Worm (Caenorhabditis elegans): ENCODE data around the gene csn-3.
"Not testable (repeated sequence)": the region's sequence is repeated elsewhere in the genome, so short reads cannot be mapped to it uniquely, and the experiment has no call there.

Gene csn-3

ce11 chrIV:210591-210990 is 16.0 kb downstream of the csn-3 start (continued):
- TF ChIP-seq ces-1 (GFP tag; optimal IDR thresholded peaks at IDR 0.05) (no peak), nhr-19 (GFP tag; conservative IDR thresholded peaks at IDR 0.05) (no peak; the same call in 1 of the 2 replicates), zag-1 (tag; optimal IDR thresholded peaks at IDR 0.05) (no peak), nhr-76 (tag; optimal IDR thresholded peaks at IDR 0.05) (no peak), ztf-11 (tag; optimal IDR thresholded peaks at IDR 0.05) (no peak), rnt-1 (tag; optimal IDR thresholded peaks at IDR 0.05) (no peak), snu-23 (GFP tag; optimal IDR thresholded peaks at IDR 0.05) (peak; percentile 57), unc-98 (GFP tag; IDR thresholded peaks at IDR 0.05) (no peak), ceh-90 (tag; optimal IDR thresholded peaks at IDR 0.05) (no peak), ets-5 (GFP tag; IDR thresholded peaks at IDR 0.05) (no peak), pag-3 (tag; optimal IDR thresholded peaks at IDR 0.05; ENCODE audit: borderline replicate concordance, insufficient read depth) (no peak), grh-1 (GFP tag; IDR thresholded peaks at IDR 0.05) (no peak), pax-3 (tag; optimal IDR thresholded peaks at IDR 0.05) (no peak), elt-2 (tag; optimal IDR thresholded peaks at IDR 0.05) (peak; percentile 79), lir-3 (tag; optimal IDR thresholded peaks at IDR 0.05; ENCODE audit: poor library complexity) (no peak), sox-4 (tag; optimal IDR thresholded peaks at IDR 0.05) (no peak), tlp-1 (tag; optimal IDR thresholded peaks at IDR 0.05) (no peak), ceh-88 (GFP tag; IDR thresholded peaks at IDR 0.05) (no peak), lsy-2 (tag; optimal IDR thresholded peaks at IDR 0.05) (peak; percentile 35 to 38), Y116A8C.19 (tag; optimal IDR thresholded peaks at IDR 0.05; ENCODE audit: borderline replicate concordance) (no peak), C04F5.9 (tag; optimal IDR thresholded peaks at IDR 0.05) (no peak), blmp-1 (tag; optimal IDR thresholded peaks at IDR 0.05) (peak; percentile 14), nhr-90 (tag; optimal IDR thresholded peaks at IDR 0.05; ENCODE audit: poor library complexity) (peak; percentile 75), fkh-4 (tag; optimal IDR thresholded peaks at IDR 0.05; ENCODE audit: borderline replicate concordance) (no peak), nhr-84 (tag; optimal IDR thresholded peaks at IDR 0.05) (no peak), F16B12.6 (tag; optimal IDR thresholded peaks at IDR 0.05) (no peak), nhr-20 (tag; optimal IDR thresholded peaks at IDR 0.05) (peak; percentile 50), ama-1 (optimal IDR thresholded peaks at IDR 0.05) (no peak), fkh-10 (GFP tag; optimal IDR thresholded peaks at IDR 0.05) (no peak), aly-2 (tag; optimal IDR thresholded peaks at IDR 0.05) (no peak), nhr-28 (tag; optimal IDR thresholded peaks at IDR 0.05) (no peak), mdl-1 (tag; optimal IDR thresholded peaks at IDR 0.05) (peak in 1 of 2 experiments; percentile 10), zip-4 (GFP tag; optimal IDR thresholded peaks at IDR 0.05) (no peak), irx-1 (tag; optimal IDR thresholded peaks at IDR 0.05) (no peak), unc-62 (GFP tag; optimal IDR thresholded peaks at IDR 0.05) (no peak), nhr-71 (tag; optimal IDR thresholded peaks at IDR 0.05) (peak; percentile 64), hpl-2 (GFP tag; optimal IDR thresholded peaks at IDR 0.05) (no peak), efl-3 (GFP tag; optimal IDR thresholded peaks at IDR 0.05) (no peak), C16A3.4 (tag; optimal IDR thresholded peaks at IDR 0.05) (no peak)

DNA sequence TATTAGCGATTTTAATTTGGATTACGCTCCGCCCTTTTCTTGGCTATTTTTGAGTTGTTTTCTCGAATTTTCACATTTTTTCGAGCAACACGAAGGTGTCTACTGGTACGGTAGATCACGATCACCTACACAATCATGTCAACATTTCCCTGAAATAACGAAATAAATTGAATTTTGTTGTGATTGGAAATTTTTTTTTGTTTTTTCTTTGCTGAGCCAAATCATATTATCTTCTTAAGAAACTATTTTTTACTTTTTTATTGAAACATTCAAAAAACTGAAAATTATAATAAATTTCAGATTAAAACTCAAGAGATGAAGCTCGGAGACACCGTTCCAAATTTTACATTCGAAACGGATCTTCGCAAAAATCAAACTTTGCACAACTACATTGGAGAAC is 23.7 kb downstream of the csn-3 start, which contains the start of gene prdx-6:
prdx-6 (plus strand) TSS at position 301 of the 400 bp plus-strand sequence.
- TF ChIP-seq ceh-90 (tag; optimal IDR thresholded peaks at IDR 0.05) = no peak
- TF ChIP-seq lsy-2 (tag; optimal IDR thresholded peaks at IDR 0.05) = no peak
- no peak for TF ChIP-seq mef-2 (tag; optimal IDR thresholded peaks at IDR 0.05)
- TF ChIP-seq aha-1 (tag; optimal IDR thresholded peaks at IDR 0.05) = no peak
- no peak for TF ChIP-seq elt-2 (tag; optimal IDR thresholded peaks at IDR 0.05)
- no peak for TF ChIP-seq ets-5 (GFP tag; IDR thresholded peaks at IDR 0.05)

DNA sequence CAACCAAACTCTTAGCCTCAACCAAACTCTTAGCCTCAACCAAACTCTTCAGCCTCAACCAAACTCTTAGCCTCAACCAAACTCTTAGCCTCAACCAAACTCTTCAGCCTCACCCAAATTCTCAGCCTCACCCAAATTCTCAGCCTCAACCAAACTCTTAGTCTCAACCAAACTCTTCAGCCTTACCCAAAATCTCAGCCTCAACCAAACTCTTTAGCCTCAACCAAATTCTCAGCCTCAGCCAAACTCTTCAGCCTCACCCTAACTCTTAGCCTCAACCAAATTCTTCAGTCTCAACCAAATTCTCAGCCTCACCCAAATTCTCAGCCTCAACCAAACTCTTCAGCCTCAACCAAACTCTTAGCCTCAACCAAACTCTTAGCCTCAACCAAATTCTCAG is 36.2 kb downstream of the csn-3 start:
- TF ChIP-seq efl-1 (optimal IDR thresholded peaks at IDR 0.05) = not testable (repeated sequence)
- TF ChIP-seq efl-1 (GFP tag; optimal IDR thresholded peaks at IDR 0.05 in 1 of 2) = peak in 1 of 2 experiments; percentile 17
